Worm (Caenorhabditis elegans): ENCODE results near the gene C42D4.19.

The C42D4.19 gene

ce11 chrIV:7149020-7149601 is 26.3 kb upstream of the C42D4.19 start, which contains the start of gene C34D4.4 (continued):
- TF ChIP-seq ceh-63 (GFP tag; optimal IDR thresholded peaks at IDR 0.05) (no peak), tbx-2 (tag; optimal IDR thresholded peaks at IDR 0.05) (no peak), unc-98 (GFP tag; IDR thresholded peaks at IDR 0.05) (no peak), egl-27 (tag; optimal IDR thresholded peaks at IDR 0.05) (no peak), Y116A8C.19 (tag; optimal IDR thresholded peaks at IDR 0.05; ENCODE audit: borderline replicate concordance) (no peak), F16B12.6 (tag; optimal IDR thresholded peaks at IDR 0.05) (peak; percentile 92), lsy-2 (tag; optimal IDR thresholded peaks at IDR 0.05) (peak; percentile 90 to 98), dpl-1 (GFP tag; optimal IDR thresholded peaks at IDR 0.05) (peak; percentile 32 to 60 (median 58)), jun-1 (tag; optimal IDR thresholded peaks at IDR 0.05) (no peak), C34B4.2 (tag; optimal IDR thresholded peaks at IDR 0.05) (no peak), unc-130 (tag; optimal IDR thresholded peaks at IDR 0.05) (peak; percentile 22), unc-86 (tag; optimal IDR thresholded peaks at IDR 0.05) (no peak), nhr-85 (tag) (no peak), ztf-11 (tag; optimal IDR thresholded peaks at IDR 0.05) (no peak), zag-1 (tag; optimal IDR thresholded peaks at IDR 0.05) (no peak), swsn-7 (tag; optimal IDR thresholded peaks at IDR 0.05) (no peak), xbp-1 (tag; optimal IDR thresholded peaks at IDR 0.05) (peak; percentile 9), ceh-90 (tag; optimal IDR thresholded peaks at IDR 0.05) (no peak), tlp-1 (tag; optimal IDR thresholded peaks at IDR 0.05) (no peak), alr-1 (tag; optimal IDR thresholded peaks at IDR 0.05; ENCODE audit: borderline replicate concordance) (no peak), ets-5 (GFP tag; IDR thresholded peaks at IDR 0.05) (no peak)

- TF ChIP-seq nhr-85 (tag) (peak; percentile 55), egl-13 (tag; optimal IDR thresholded peaks at IDR 0.05) (no peak)
Observed at ce11 chrIV:7152409-7152808, 23.0 kb upstream of the C42D4.19 start, which contains the start of gene col-113. Gene col-113 (minus strand): TSS chrIV:7152509.

- TF ChIP-seq zag-1 (tag; optimal IDR thresholded peaks at IDR 0.05): no peak
- no peak for TF ChIP-seq nhr-90 (tag; optimal IDR thresholded peaks at IDR 0.05; ENCODE audit: poor library complexity)
- no peak for TF ChIP-seq hpl-2 (GFP tag; optimal IDR thresholded peaks at IDR 0.05)
- TF ChIP-seq ztf-11 (tag; optimal IDR thresholded peaks at IDR 0.05): no peak
- no peak for TF ChIP-seq aly-2 (tag; optimal IDR thresholded peaks at IDR 0.05)
Observed at ce11 chrIV:7153362-7153761, 22.1 kb upstream of the C42D4.19 start, which contains the start of gene C34D4.3. Gene C34D4.3 (plus strand): TSS chrIV:7153662.

ce11 chrIV:7154356-7154755 is 21.1 kb upstream of the C42D4.19 start, which contains the start of gene C34D4.2:
Gene C34D4.2 (plus strand): TSS chrIV:7154656.
- TF ChIP-seq swsn-7 (tag; optimal IDR thresholded peaks at IDR 0.05): no peak
- no peak for TF ChIP-seq ztf-4 (tag; optimal IDR thresholded peaks at IDR 0.05)
- no peak for TF ChIP-seq isw-1 (GFP tag; IDR thresholded peaks at IDR 0.05)
- no peak for TF ChIP-seq nhr-12 (tag; optimal IDR thresholded peaks at IDR 0.05)
- TF ChIP-seq sox-4 (tag; optimal IDR thresholded peaks at IDR 0.05): no peak

ce11 chrIV:7156356-7156755 is 19.1 kb upstream of the C42D4.19 start, which contains the start of gene maph-9:
Gene maph-9 (plus strand): TSS chrIV:7156628.
- no peak for TF ChIP-seq lin-15B (tag; optimal IDR thresholded peaks at IDR 0.05)
- no peak for TF ChIP-seq grh-1 (GFP tag; IDR thresholded peaks at IDR 0.05)
- no peak for TF ChIP-seq swsn-7 (tag; optimal IDR thresholded peaks at IDR 0.05)
- no peak for TF ChIP-seq isw-1 (GFP tag; IDR thresholded peaks at IDR 0.05)
- no peak for TF ChIP-seq ceh-90 (tag; optimal IDR thresholded peaks at IDR 0.05)
- no peak for TF ChIP-seq zag-1 (tag; optimal IDR thresholded peaks at IDR 0.05)
- TF ChIP-seq unc-30 (tag; optimal IDR thresholded peaks at IDR 0.05): no peak
- TF ChIP-seq efl-1 (optimal IDR thresholded peaks at IDR 0.05): no peak
- TF ChIP-seq efl-1 (GFP tag; optimal IDR thresholded peaks at IDR 0.05 in 1 of 2): peak in 1 of 2 experiments; percentile 64
- TF ChIP-seq efl-3 (GFP tag; optimal IDR thresholded peaks at IDR 0.05): no peak
- peak in 1 of 2 experiments; percentile 39 for TF ChIP-seq lsy-2 (tag; optimal IDR thresholded peaks at IDR 0.05)
- TF ChIP-seq nhr-90 (tag; optimal IDR thresholded peaks at IDR 0.05; ENCODE audit: poor library complexity): no peak
- TF ChIP-seq unc-86 (tag; optimal IDR thresholded peaks at IDR 0.05): no peak
- TF ChIP-seq lin-13 (GFP tag; optimal IDR thresholded peaks at IDR 0.05): no peak
- TF ChIP-seq fkh-10 (GFP tag; optimal IDR thresholded peaks at IDR 0.05): no peak
- TF ChIP-seq xbp-1 (tag; optimal IDR thresholded peaks at IDR 0.05): no peak
- no peak for TF ChIP-seq mdl-1 (tag; optimal IDR thresholded peaks at IDR 0.05)
- TF ChIP-seq snpc-4 (tag; optimal IDR thresholded peaks at IDR 0.05): no peak
- TF ChIP-seq pqm-1 (tag; optimal IDR thresholded peaks at IDR 0.05): no peak
- TF ChIP-seq nhr-237 (tag; optimal IDR thresholded peaks at IDR 0.05): no peak
- no peak for TF ChIP-seq rnt-1 (tag; optimal IDR thresholded peaks at IDR 0.05)
- TF ChIP-seq dsc-1 (tag; optimal IDR thresholded peaks at IDR 0.05): peak; percentile 50
- TF ChIP-seq unc-130 (tag; optimal IDR thresholded peaks at IDR 0.05): no peak
- TF ChIP-seq egl-27 (tag; optimal IDR thresholded peaks at IDR 0.05): no peak
- no peak for TF ChIP-seq aly-2 (tag; optimal IDR thresholded peaks at IDR 0.05)
- TF ChIP-seq hlh-17 (GFP tag; optimal IDR thresholded peaks at IDR 0.05; ENCODE audit: borderline replicate concordance): no peak
